Worm (Caenorhabditis elegans) whole organism, L2 larva: ENCODE results near the gene srab-25.

Experiments used
- R02D3.7 ChIP-seq: fragments of 150-350 bp; optimal IDR thresholded peaks from 2 replicates; lab custom pipeline; 2014; ENCODE audit warnings: missing biosample characterization, missing genetic modification characterization
- elt-1 ChIP-seq: fragments of 150-350 bp; optimal IDR thresholded peaks from 2 replicates; lab custom pipeline; 2014; ENCODE audit warnings: missing biosample characterization, missing genetic modification characterization
- nhr-237 ChIP-seq: fragments of 150-350 bp; optimal IDR thresholded peaks from 2 replicates; lab custom pipeline; 2014; ENCODE audit warnings: missing biosample characterization, missing genetic modification characterization
- nhr-25 ChIP-seq: fragments of 150-350 bp; sonication (generic microtip); optimal IDR thresholded peaks from 3 replicates; lab custom pipeline; 2014; ENCODE audit warnings: missing biosample characterization, missing genetic modification characterization
- skn-1 ChIP-seq: sonication (generic microtip); optimal IDR thresholded peaks from 2 replicates; lab custom pipeline; 2017; ENCODE audit warnings: missing biosample characterization, missing genetic modification characterization

DNA sequence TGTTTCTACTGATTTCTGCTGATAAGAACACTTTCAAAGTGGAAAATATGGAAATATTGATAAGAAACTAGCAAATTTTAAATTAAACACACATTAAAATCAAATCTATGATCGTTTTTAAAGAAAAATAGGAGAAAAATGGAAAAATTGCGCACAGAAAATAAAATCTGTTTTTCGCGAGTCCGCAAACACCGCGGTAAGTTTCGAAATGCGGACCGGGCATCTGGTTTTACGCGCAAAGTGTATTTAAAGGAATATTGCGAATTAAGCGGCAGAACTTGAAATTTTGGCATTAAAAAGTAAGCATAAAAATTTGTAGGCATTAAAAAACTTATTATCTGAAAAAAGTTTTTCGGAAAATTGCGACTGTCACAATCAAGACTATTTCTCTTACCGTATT, 32.1 kb upstream of the srab-25 start:
- TF ChIP-seq R02D3.7 (tag; lab: Kevin White, UChicago) (no peak), nhr-25 (no peak), elt-1 (tag; lab: Kevin White, UChicago) (no peak), skn-1 (tag; lab: Kevin White, UChicago) (no peak), nhr-237 (tag; lab: Kevin White, UChicago) (no peak)
